Fruit fly (Drosophila melanogaster) whole organism, embryonic: ENCODE results near the gene CG11679.
A peak's percentile ranks its signal among the peaks of the same experiment; 100 is the strongest.

Experiments used
- Asciz ChIP-seq: fragments of 200-800 bp; sonication (Bioruptor generic); optimal IDR thresholded peaks from 2 replicates; lab custom pipeline; 2017; ENCODE audit warnings: missing biosample characterization, mild to moderate bottlenecking, missing genetic modification characterization, missing genetic modification reagents
- Awh ChIP-seq: fragments of 200-800 bp; sonication (Bioruptor generic); IDR thresholded peaks from 2 replicates; pipeline ENCODE4, ENCODE4 v1.3.6; 2022; ENCODE audit warnings: missing biosample characterization, missing genetic modification characterization
- CG10462 ChIP-seq: fragments of 200-800 bp; sonication (Bioruptor generic); optimal IDR thresholded peaks from 2 replicates; lab custom pipeline; 2016; ENCODE audit warnings: missing biosample characterization, missing genetic modification characterization
- CG1233 ChIP-seq: fragments of 200-800 bp; sonication (Bioruptor generic); optimal IDR thresholded peaks from 4 replicates; lab custom pipeline; 2018; ENCODE audit warnings: missing biosample characterization, mild to moderate bottlenecking, missing genetic modification characterization
- CG1603 ChIP-seq: fragments of 200-800 bp; sonication (Bioruptor generic); optimal IDR thresholded peaks from 2 replicates; lab custom pipeline; 2019; ENCODE audit warnings: missing biosample characterization, mild to moderate bottlenecking, missing genetic modification characterization, moderate library complexity
- CG1647 ChIP-seq: fragments of 200-800 bp; sonication (Bioruptor generic); optimal IDR thresholded peaks from 3 replicates; lab custom pipeline; 2016; ENCODE audit warnings: missing biosample characterization, missing genetic modification characterization
- CG16779 ChIP-seq: fragments of 200-800 bp; sonication (Bioruptor generic); IDR thresholded peaks from 2 replicates; pipeline ENCODE4 v1.3.6; 2022; ENCODE audit warnings: missing biosample characterization, missing genetic modification characterization
- CG17802 ChIP-seq: fragments of 200-800 bp; sonication (Bioruptor generic); optimal IDR thresholded peaks from 2 replicates; lab custom pipeline; 2018; ENCODE audit warnings: missing biosample characterization, mild to moderate bottlenecking, missing genetic modification characterization, moderate library complexity
- CG30020 ChIP-seq: fragments of 200-800 bp; optimal IDR thresholded peaks from 2 replicates; lab custom pipeline; 2019; ENCODE audit warnings: missing biosample characterization, mild to moderate bottlenecking, missing genetic modification characterization, moderate library complexity
- CG33213 ChIP-seq: fragments of 200-800 bp; sonication (Bioruptor generic); optimal IDR thresholded peaks from 3 replicates; lab custom pipeline; 2016; ENCODE audit warnings: missing biosample characterization, missing genetic modification characterization
- CG34422 ChIP-seq: fragments of 200-800 bp; sonication (Bioruptor generic); IDR thresholded peaks from 3 replicates; pipeline ENCODE4 v1.3.6; 2022; ENCODE audit warnings: missing biosample characterization, missing genetic modification characterization
- CG6175 ChIP-seq: fragments of 200-800 bp; sonication (Bioruptor generic); IDR thresholded peaks from 3 replicates; pipeline ENCODE4 v1.3.6; 2022; ENCODE audit warnings: missing biosample characterization, missing genetic modification characterization
- CG6654 ChIP-seq: fragments of 200-800 bp; sonication (Bioruptor generic); optimal IDR thresholded peaks from 2 replicates; lab custom pipeline; 2017; ENCODE audit warnings: missing biosample characterization, mild to moderate bottlenecking, missing genetic modification characterization
- CG7556 ChIP-seq: fragments of 200-800 bp; sonication (Bioruptor generic); optimal IDR thresholded peaks from 2 replicates; lab custom pipeline; 2017; ENCODE audit warnings: missing biosample characterization, mild to moderate bottlenecking, missing genetic modification characterization
- CG8290 ChIP-seq, 3 experiments: fragments of 200-800 bp; sonication (Bioruptor generic); optimal IDR thresholded peaks; 2 replicates each; lab custom pipeline; 2016 to 2019; ENCODE audit warnings: missing biosample characterization in 3 of 3, missing genetic modification characterization in 3 of 3, mild to moderate bottlenecking in 2 of 3, moderate library complexity in 1 of 3
- CG8924 ChIP-seq: fragments of 200-800 bp; optimal IDR thresholded peaks from 3 replicates; lab custom pipeline; 2019; ENCODE audit warnings: missing biosample characterization, mild to moderate bottlenecking, missing genetic modification characterization, moderate library complexity
- CG8944 ChIP-seq: fragments of 200-800 bp; sonication (Bioruptor generic); optimal IDR thresholded peaks from 3 replicates; lab custom pipeline; 2016; ENCODE audit warnings: missing biosample characterization, missing genetic modification characterization
- CG9932 ChIP-seq: fragments of 200-800 bp; sonication (Bioruptor generic); IDR thresholded peaks from 2 replicates; pipeline ENCODE4 v1.3.6; 2022; ENCODE audit warnings: missing biosample characterization, missing genetic modification characterization
- Deaf1 ChIP-seq: fragments of 200-800 bp; optimal IDR thresholded peaks from 3 replicates; lab custom pipeline; 2019; ENCODE audit warnings: missing biosample characterization, mild to moderate bottlenecking, missing genetic modification characterization, moderate library complexity
- Dfd ChIP-seq, 2 experiments: fragments of >200 bp; optimal IDR thresholded peaks; 2 replicates each; lab custom pipeline; 2017; ENCODE audit warnings: missing biosample characterization in 2 of 2, missing genetic modification characterization in 2 of 2
- HLH4C ChIP-seq: fragments of 200-800 bp; sonication (Bioruptor generic); IDR thresholded peaks from 3 replicates; pipeline ENCODE4 v1.3.6; 2022; ENCODE audit warnings: missing biosample characterization, missing genetic modification characterization; ENCODE audit not compliant: partially characterized antibody
- HmgZ ChIP-seq: fragments of 200-800 bp; sonication (Bioruptor generic); optimal IDR thresholded peaks from 2 replicates; lab custom pipeline; 2018; ENCODE audit warnings: missing biosample characterization, mild to moderate bottlenecking, missing genetic modification characterization
- Hr51 ChIP-seq, 2 experiments: fragments of 200-800 bp; sonication (Bioruptor generic); optimal IDR thresholded peaks; 2 replicates in 1 of 2; 3 replicates in 1 of 2; lab custom pipeline; 2016 to 2018; ENCODE audit warnings: missing biosample characterization in 2 of 2, missing genetic modification characterization in 2 of 2, mild to moderate bottlenecking in 1 of 2, moderate library complexity in 1 of 2
- Max ChIP-seq: fragments of 200-800 bp; sonication (Bioruptor generic); optimal IDR thresholded peaks from 2 replicates; lab custom pipeline; 2016; ENCODE audit warnings: missing biosample characterization, mild to moderate bottlenecking, missing genetic modification characterization
- Myb ChIP-seq: fragments of 200-800 bp; sonication (Bioruptor generic); optimal IDR thresholded peaks from 2 replicates; lab custom pipeline; 2016; ENCODE audit warnings: missing biosample characterization, missing genetic modification characterization
- PHDP ChIP-seq: fragments of 200-800 bp; sonication (Bioruptor generic); optimal IDR thresholded peaks from 3 replicates; lab custom pipeline; 2018; ENCODE audit warnings: missing biosample characterization, mild to moderate bottlenecking, missing genetic modification characterization, moderate library complexity
- Sry-δ ChIP-seq: fragments of 200-800 bp; sonication (Bioruptor generic); optimal IDR thresholded peaks from 2 replicates; lab custom pipeline; 2016; ENCODE audit warnings: missing biosample characterization, missing genetic modification characterization
- Vsx1 ChIP-seq: fragments of 200-800 bp; sonication (Bioruptor generic); optimal IDR thresholded peaks from 2 replicates; lab custom pipeline; 2017; ENCODE audit warnings: missing biosample characterization, mild to moderate bottlenecking, missing genetic modification characterization, missing genetic modification reagents
- YL-1 ChIP-seq: fragments of 200-800 bp; sonication (Bioruptor generic); optimal IDR thresholded peaks from 3 replicates; lab custom pipeline; 2017; ENCODE audit warnings: missing biosample characterization, mild to moderate bottlenecking, missing genetic modification characterization
- bigmax ChIP-seq: fragments of 200-800 bp; sonication (Bioruptor generic); optimal IDR thresholded peaks from 2 replicates; lab custom pipeline; 2018; ENCODE audit warnings: missing biosample characterization, mild to moderate bottlenecking, missing genetic modification characterization
- cad ChIP-seq: fragments of >200 bp; optimal IDR thresholded peaks from 2 replicates; lab custom pipeline; 2017; ENCODE audit warnings: missing biosample characterization, missing genetic modification characterization
- crc ChIP-seq: fragments of 200-800 bp; sonication (Bioruptor generic); optimal IDR thresholded peaks from 2 replicates; lab custom pipeline; 2016; ENCODE audit warnings: missing biosample characterization, missing genetic modification characterization
- dpn ChIP-seq, 2 experiments: fragments of 200-800 bp; sonication (Bioruptor generic); optimal IDR thresholded peaks; 3 replicates each; lab custom pipeline; 2016; ENCODE audit warnings: missing biosample characterization in 2 of 2, missing genetic modification characterization in 2 of 2
- knrl ChIP-seq: fragments of 200-800 bp; sonication (Bioruptor generic); IDR thresholded peaks from 3 replicates; pipeline ENCODE4 v1.3.6; 2022; ENCODE audit warnings: missing biosample characterization, missing genetic modification characterization; ENCODE audit not compliant: partially characterized antibody
- lilli ChIP-seq: fragments of 200-800 bp; sonication (Bioruptor generic); optimal IDR thresholded peaks from 3 replicates; lab custom pipeline; 2016; ENCODE audit warnings: missing biosample characterization, missing genetic modification characterization
- nerfin-1 ChIP-seq: fragments of 200-800 bp; sonication (Bioruptor generic); optimal IDR thresholded peaks from 3 replicates; lab custom pipeline; 2019; ENCODE audit warnings: missing biosample characterization, mild to moderate bottlenecking, missing genetic modification characterization, moderate library complexity
- pita ChIP-seq: fragments of 200-800 bp; sonication (Bioruptor generic); optimal IDR thresholded peaks from 2 replicates; lab custom pipeline; 2017; ENCODE audit warnings: missing biosample characterization, mild to moderate bottlenecking, missing genetic modification characterization
- pnt ChIP-seq: fragments of 200-800 bp; sonication (Bioruptor generic); optimal IDR thresholded peaks from 3 replicates; lab custom pipeline; 2016; ENCODE audit warnings: missing biosample characterization, missing genetic modification characterization
- row ChIP-seq: fragments of 200-800 bp; sonication (Bioruptor generic); IDR thresholded peaks from 3 replicates; pipeline ENCODE4 v1.3.6; 2022; ENCODE audit warnings: missing biosample characterization, missing genetic modification characterization
- seq ChIP-seq: fragments of 200-800 bp; sonication (Bioruptor generic); IDR thresholded peaks from 2 replicates; pipeline ENCODE4 v1.3.6; 2022; ENCODE audit warnings: missing biosample characterization, missing genetic modification characterization
- sob ChIP-seq: fragments of 200-800 bp; sonication (Bioruptor generic); IDR thresholded peaks from 2 replicates; pipeline ENCODE4 v1.3.6; 2022; ENCODE audit warnings: missing biosample characterization, missing genetic modification characterization
- stwl ChIP-seq: fragments of 200-800 bp; sonication (Bioruptor generic); optimal IDR thresholded peaks from 3 replicates; lab custom pipeline; 2018; ENCODE audit warnings: missing biosample characterization, mild to moderate bottlenecking, missing genetic modification characterization, moderate library complexity
- sug ChIP-seq: fragments of 200-800 bp; optimal IDR thresholded peaks from 2 replicates; lab custom pipeline; 2019; ENCODE audit warnings: missing biosample characterization, mild to moderate bottlenecking, missing genetic modification characterization, moderate library complexity
- tap ChIP-seq: fragments of 200-800 bp; optimal IDR thresholded peaks from 3 replicates; lab custom pipeline; 2019; ENCODE audit warnings: missing biosample characterization, mild to moderate bottlenecking, missing genetic modification characterization, moderate library complexity
- tna ChIP-seq: fragments of 200-800 bp; sonication (Bioruptor generic); IDR thresholded peaks from 2 replicates; pipeline ENCODE4 v1.3.6; 2022; ENCODE audit warnings: missing biosample characterization, missing genetic modification characterization; ENCODE audit not compliant: partially characterized antibody
- twi ChIP-seq: fragments of 200-800 bp; optimal IDR thresholded peaks from 2 replicates; lab custom pipeline; 2019; ENCODE audit warnings: missing biosample characterization, mild to moderate bottlenecking, missing genetic modification characterization, moderate library complexity
- tx ChIP-seq: fragments of 200-800 bp; sonication (Bioruptor generic); optimal IDR thresholded peaks from 2 replicates; lab custom pipeline; 2016; ENCODE audit warnings: missing biosample characterization, missing genetic modification characterization
- vvl ChIP-seq: fragments of 200-800 bp; sonication (Bioruptor generic); IDR thresholded peaks from 2 replicates; pipeline ENCODE4 v1.3.6; 2022; ENCODE audit warnings: missing biosample characterization, missing genetic modification characterization
- zfh2 ChIP-seq: fragments of 200-800 bp; sonication (Bioruptor generic); optimal IDR thresholded peaks from 2 replicates; lab custom pipeline; 2016; ENCODE audit warnings: missing biosample characterization, missing genetic modification characterization

Gene CG11679

DNA sequence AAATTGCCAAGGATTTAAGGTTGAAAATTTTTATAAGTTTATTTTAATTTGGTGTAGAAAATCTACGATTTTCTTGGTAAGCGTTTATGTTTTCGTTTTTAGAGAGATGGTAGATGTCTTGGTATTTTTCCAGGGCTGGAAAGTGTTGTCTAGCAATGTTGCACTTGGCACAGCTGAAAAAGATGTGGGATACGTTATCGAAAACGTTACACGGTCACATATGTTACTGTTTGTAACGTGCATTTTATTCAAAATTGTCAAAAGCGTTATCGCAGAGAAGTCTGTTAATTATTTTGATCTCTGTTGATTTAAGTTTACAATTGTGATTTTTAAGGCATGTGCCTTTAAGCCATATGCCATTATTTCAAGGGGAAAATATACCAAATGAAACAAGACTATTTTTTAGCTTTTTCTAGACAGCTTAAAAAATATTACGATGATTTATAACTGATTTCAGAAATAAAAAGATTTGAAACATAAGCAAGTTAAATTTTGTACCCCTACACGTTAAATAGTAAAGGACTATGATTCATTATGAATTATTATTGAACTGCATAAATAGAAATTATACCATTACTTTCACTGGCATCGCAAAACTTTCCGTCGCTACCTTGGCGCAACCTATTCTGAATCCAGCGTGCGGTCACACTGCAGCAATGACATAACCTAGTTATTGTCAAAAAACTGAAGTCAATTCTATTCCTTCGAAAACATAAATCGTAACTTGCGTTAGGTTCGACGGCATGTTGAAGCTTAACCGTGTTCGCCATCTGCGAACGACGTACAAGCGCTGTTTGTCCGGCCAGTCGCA lies 46.9 kb upstream of the CG11679 start, which contains the start of the genes Paf-AHalpha and mRpS30 (continued):
- TF ChIP-seq sug (tag; lab: Kevin White, UChicago) (no peak), Myb (GFP tag; lab: Kevin White, UChicago) (peak; percentile 94), stwl (tag; lab: Kevin White, UChicago) (peak; percentile 9), knrl (GFP tag; lab: Robert Waterston, UW) (0 out of 3 replicates have a peak, but pooled peaks have one; percentile 36), lilli (GFP tag; lab: Kevin White, UChicago) (peak; percentile 38), cad (GFP tag; lab: Kevin White, UChicago) (no peak), Sry-δ (GFP tag; lab: Kevin White, UChicago) (peak; percentile 71), twi (no peak), CG1603 (tag; lab: Kevin White, UChicago) (peak; percentile 99), tna (no peak), tap (tag; lab: Kevin White, UChicago) (no peak), CG34422 (GFP tag; lab: Robert Waterston, UW) (no peak), pita (GFP tag; lab: Kevin White, UChicago) (no peak), crc (GFP tag; lab: Kevin White, UChicago) (no peak), HLH4C (GFP tag; lab: Robert Waterston, UW) (no peak), CG8944 (GFP tag; lab: Kevin White, UChicago) (no peak), Asciz (no peak), CG16779 (GFP tag; lab: Robert Waterston, UW) (no peak), CG30020 (tag; lab: Kevin White, UChicago) (peak; percentile 84), tx (GFP tag; lab: Kevin White, UChicago) (no peak), pnt (GFP tag; lab: Kevin White, UChicago) (no peak), CG9932 (GFP tag; lab: Robert Waterston, UW) (peak; percentile 31; the same call in 1 of the 2 replicates), CG33213 (peak; percentile 30), CG7556 (GFP tag; lab: Kevin White, UChicago) (no peak), Awh (GFP tag; lab: Robert Waterston, UW) (no peak), seq (GFP tag; lab: Robert Waterston, UW) (no peak), bigmax (GFP tag; lab: Kevin White, UChicago) (peak; percentile 96), Vsx1 (GFP tag; lab: Kevin White, UChicago) (no peak), dpn (GFP tag; optimal IDR thresholded peaks at IDR 0.05; lab: Kevin White, UChicago) (peak in 1 of 2 experiments; percentile 3), CG6175 (no peak), CG10462 (no peak), CG8924 (tag; lab: Kevin White, UChicago) (no peak), vvl (GFP tag; lab: Robert Waterston, UW) (peak; percentile 25; the same call in 1 of the 2 replicates), CG1647 (no peak), Max (GFP tag; lab: Kevin White, UChicago) (no peak), Hr51 (GFP tag; optimal IDR thresholded peaks at IDR 0.05; lab: Kevin White, UChicago) (no peak), CG6654 (no peak), Deaf1 (tag; lab: Kevin White, UChicago) (no peak), YL-1 (GFP tag; lab: Kevin White, UChicago) (peak; percentile 52), nerfin-1 (tag; lab: Kevin White, UChicago) (no peak), CG1233 (GFP tag; lab: Kevin White, UChicago) (no peak), row (peak; percentile 31; the same call in 2 of the 3 replicates), zfh2 (GFP tag; lab: Kevin White, UChicago) (peak; percentile 1), HmgZ (tag; lab: Kevin White, UChicago) (peak; percentile 13), sob (no peak), CG8290 (GFP tag; optimal IDR thresholded peaks at IDR 0.05; lab: Kevin White, UChicago) (no peak), CG8290 (tag; optimal IDR thresholded peaks at IDR 0.05; lab: Kevin White, UChicago) (no peak), CG17802 (tag; lab: Kevin White, UChicago) (no peak), PHDP (tag; lab: Kevin White, UChicago) (no peak), Dfd (GFP tag; optimal IDR thresholded peaks at IDR 0.05; lab: Kevin White, UChicago) (no peak)
